Worm (Caenorhabditis elegans): Measurements from ENCODE around the gene Y102E9.3.

The Y102E9.3 gene

DNA sequence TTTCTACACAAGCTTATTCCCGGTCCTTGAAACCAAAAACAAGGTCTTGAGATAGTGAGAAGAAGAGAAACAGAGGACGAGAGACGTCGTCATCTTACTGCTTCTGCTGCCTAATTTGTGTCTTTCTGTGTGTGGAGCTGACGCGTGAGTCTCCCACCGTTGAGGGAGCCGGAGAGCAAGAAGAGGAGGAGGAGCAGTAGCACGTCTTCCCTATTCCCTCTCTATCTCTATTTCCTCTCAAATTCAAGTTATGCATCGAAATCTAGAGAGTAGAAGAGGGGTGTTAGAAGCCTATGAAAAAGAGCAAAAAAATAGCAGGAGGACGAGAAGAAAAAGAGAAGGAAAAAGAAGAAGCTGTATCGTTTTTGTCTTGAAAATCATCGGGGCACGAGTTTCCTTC is 39.1 kb downstream of the Y102E9.3 start (continued):
- TF ChIP-seq nhr-102 (tag; optimal IDR thresholded peaks at IDR 0.05) (no peak), dmd-9 (GFP tag; IDR thresholded peaks at IDR 0.05) (no peak), Y48G9A.11 (GFP tag; IDR thresholded peaks at IDR 0.05) (no peak), hif-1 (tag; optimal IDR thresholded peaks at IDR 0.05) (no peak), unc-39 (tag; optimal IDR thresholded peaks at IDR 0.05) (no peak), nhr-6 (tag; optimal IDR thresholded peaks at IDR 0.05) (no peak)

DNA sequence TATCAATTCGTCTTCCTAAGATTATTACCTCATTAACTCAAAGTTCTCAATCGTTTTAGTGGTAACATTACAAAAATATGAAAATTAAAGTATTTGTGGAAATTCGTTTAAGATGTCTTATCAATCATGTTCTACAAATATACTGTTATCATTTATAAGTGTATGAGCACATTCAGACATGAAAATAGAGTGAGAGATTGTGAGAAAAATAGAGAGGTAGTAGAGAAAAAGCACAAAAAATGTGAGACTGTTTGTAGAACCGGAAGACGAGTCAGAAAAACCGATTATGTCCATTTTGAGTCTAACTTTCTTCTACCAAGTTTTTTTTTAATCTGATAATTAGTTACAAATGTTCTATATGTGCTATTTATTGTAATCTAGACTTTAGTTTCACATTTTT is 41.0 kb downstream of the Y102E9.3 start:
- TF ChIP-seq nhr-41 (GFP tag; IDR thresholded peaks at IDR 0.05): no peak
- TF ChIP-seq zag-1 (tag; optimal IDR thresholded peaks at IDR 0.05): no peak
- no peak for TF ChIP-seq egl-43 (GFP tag; IDR thresholded peaks at IDR 0.05)
- no peak for TF ChIP-seq zip-2 (tag; optimal IDR thresholded peaks at IDR 0.05)
- TF ChIP-seq ceh-28 (tag; optimal IDR thresholded peaks at IDR 0.05): no peak
- TF ChIP-seq F44E2.7 (GFP tag; IDR thresholded peaks at IDR 0.05): no peak
- TF ChIP-seq ceh-32 (tag; optimal IDR thresholded peaks at IDR 0.05; ENCODE audit: poor library complexity): no peak
- TF ChIP-seq hmg-1.1 (GFP tag; IDR thresholded peaks at IDR 0.05): no peak
- TF ChIP-seq zfp-3 (GFP tag; conservative IDR thresholded peaks at IDR 0.05): no peak
- no peak for TF ChIP-seq duxl-1 (tag; optimal IDR thresholded peaks at IDR 0.05; ENCODE audit: poor library complexity)
- no peak for TF ChIP-seq lin-13 (GFP tag; optimal IDR thresholded peaks at IDR 0.05)
- TF ChIP-seq lir-3 (tag; optimal IDR thresholded peaks at IDR 0.05): no peak
- TF ChIP-seq ceh-62 (tag; optimal IDR thresholded peaks at IDR 0.05): no peak
- no peak for TF ChIP-seq snpc-1.2 (GFP tag; IDR thresholded peaks at IDR 0.05)
- TF ChIP-seq lin-29 (GFP tag; IDR thresholded peaks at IDR 0.05): no peak
- TF ChIP-seq jun-1 (tag; optimal IDR thresholded peaks at IDR 0.05): no peak
- TF ChIP-seq aha-1 (tag): no peak
- no peak for TF ChIP-seq pha-4 (GFP tag; IDR thresholded peaks at IDR 0.05)
- TF ChIP-seq pha-4 (tag; optimal IDR thresholded peaks at IDR 0.05): no peak
- no peak for TF ChIP-seq unc-62 (GFP tag; optimal IDR thresholded peaks at IDR 0.05 in 1 of 2)
- no peak for TF ChIP-seq unc-62 (tag; optimal IDR thresholded peaks at IDR 0.05)
- no peak for TF ChIP-seq lin-38 (GFP tag; IDR thresholded peaks at IDR 0.05)
- TF ChIP-seq dmd-9 (GFP tag; IDR thresholded peaks at IDR 0.05): no peak
- TF ChIP-seq nhr-102 (tag; optimal IDR thresholded peaks at IDR 0.05): no peak
- no peak for TF ChIP-seq fos-1 (tag; optimal IDR thresholded peaks at IDR 0.05)
- peak; percentile 99 for TF ChIP-seq pqm-1 (tag; optimal IDR thresholded peaks at IDR 0.05)
- TF ChIP-seq set-16 (GFP tag; IDR thresholded peaks at IDR 0.05): no peak
- no peak for TF ChIP-seq spr-3 (GFP tag; optimal IDR thresholded peaks at IDR 0.05)
- TF ChIP-seq mep-1 (tag; optimal IDR thresholded peaks at IDR 0.05): no peak
- no peak for TF ChIP-seq Y75B8A.6 (GFP tag; IDR thresholded peaks at IDR 0.05)
- no peak for TF ChIP-seq ZK546.5 (tag; optimal IDR thresholded peaks at IDR 0.05)
- peak; percentile 66 for TF ChIP-seq dmd-6 (GFP tag; IDR thresholded peaks at IDR 0.05)
- no peak for TF ChIP-seq mdl-1 (tag; optimal IDR thresholded peaks at IDR 0.05)
- TF ChIP-seq lin-1 (GFP tag; IDR thresholded peaks at IDR 0.05): 0 out of 2 replicates have a peak, but pooled peaks have one; percentile 30
- TF ChIP-seq aly-2 (tag; optimal IDR thresholded peaks at IDR 0.05): no peak
- TF ChIP-seq nhr-48 (tag; optimal IDR thresholded peaks at IDR 0.05): no peak
- TF ChIP-seq tra-1 (GFP tag; IDR thresholded peaks at IDR 0.05): no peak
- TF ChIP-seq nhr-28 (tag; optimal IDR thresholded peaks at IDR 0.05): peak; percentile 90
- TF ChIP-seq dve-1 (tag; optimal IDR thresholded peaks at IDR 0.05; ENCODE audit: insufficient read depth): no peak
- TF ChIP-seq cey-2 (tag; optimal IDR thresholded peaks at IDR 0.05; ENCODE audit: borderline replicate concordance, insufficient read depth): no peak
- TF ChIP-seq php-3 (GFP tag; IDR thresholded peaks at IDR 0.05): peak; percentile 73
- peak; percentile 71 for TF ChIP-seq nhr-77 (tag; optimal IDR thresholded peaks at IDR 0.05)
- no peak for TF ChIP-seq ceh-44 (GFP tag; IDR thresholded peaks at IDR 0.05)
- TF ChIP-seq lin-39 (tag; optimal IDR thresholded peaks at IDR 0.05): no peak
- TF ChIP-seq ztf-11 (tag; optimal IDR thresholded peaks at IDR 0.05): no peak
- TF ChIP-seq T26A8.4 (GFP tag; IDR thresholded peaks at IDR 0.05): no peak
- TF ChIP-seq lin-15B (tag; optimal IDR thresholded peaks at IDR 0.05): no peak
